Fruit fly (Drosophila melanogaster): ENCODE measurements around the gene CG7632.

Gene CG7632

dm6 chr3L:21346463-21347196, 42.1 kb downstream of the CG7632 start (continued):
- no peak for TF ChIP-seq CG11247 (GFP tag; IDR thresholded peaks at IDR 0.05)
- TF ChIP-seq Kr (GFP tag; optimal IDR thresholded peaks at IDR 0.05): peak; percentile 81
- no peak for TF ChIP-seq odd (GFP tag; optimal IDR thresholded peaks at IDR 0.05)
- no peak for TF ChIP-seq CHES-1-like (GFP tag; optimal IDR thresholded peaks at IDR 0.05)
- no peak for TF ChIP-seq bigmax (GFP tag; optimal IDR thresholded peaks at IDR 0.05)
- no peak for TF ChIP-seq Ptx1 (GFP tag; IDR thresholded peaks at IDR 0.05)
- TF ChIP-seq YL-1 (GFP tag; optimal IDR thresholded peaks at IDR 0.05): peak; percentile 24
- peak; percentile 58; the same call in 1 of the 3 replicates for TF ChIP-seq CG6791 (GFP tag; IDR thresholded peaks at IDR 0.05; ENCODE audit: partially characterized antibody)
- peak; percentile 15 for TF ChIP-seq CG3163 (GFP tag; optimal IDR thresholded peaks at IDR 0.05)
- TF ChIP-seq BEAF-32 (GFP tag; optimal IDR thresholded peaks at IDR 0.05): peak; percentile 16
- TF ChIP-seq dimm (GFP tag; IDR thresholded peaks at IDR 0.05): no peak
- no peak for TF ChIP-seq CG2875 (GFP tag; optimal IDR thresholded peaks at IDR 0.05)
- no peak for TF ChIP-seq btn (GFP tag; optimal IDR thresholded peaks at IDR 0.05)
- TF ChIP-seq CG4360 (GFP tag; IDR thresholded peaks at IDR 0.05): peak; percentile 93
- no peak for TF ChIP-seq HLH3B (GFP tag; IDR thresholded peaks at IDR 0.05)
- TF ChIP-seq kni (GFP tag; optimal IDR thresholded peaks at IDR 0.05): peak; percentile 24
- peak; percentile 34; the same call in 1 of the 3 replicates for TF ChIP-seq dysf (GFP tag; IDR thresholded peaks at IDR 0.05)
- TF ChIP-seq CG5245 (GFP tag; optimal IDR thresholded peaks at IDR 0.05): no peak
- no peak for TF ChIP-seq tup (GFP tag; optimal IDR thresholded peaks at IDR 0.05)
- no peak for TF ChIP-seq HLHmδ (GFP tag; optimal IDR thresholded peaks at IDR 0.05)
- no peak for TF ChIP-seq Sin3A (optimal IDR thresholded peaks at IDR 0.05)
- no peak for TF ChIP-seq CG1792 (GFP tag; optimal IDR thresholded peaks at IDR 0.05)
- TF ChIP-seq jigr1 (GFP tag; IDR thresholded peaks at IDR 0.05): no peak
- 0 out of 3 replicates have a peak, but pooled peaks have one; percentile 32 for TF ChIP-seq gce (GFP tag; IDR thresholded peaks at IDR 0.05)
- no peak for TF ChIP-seq CG6254 (GFP tag; optimal IDR thresholded peaks at IDR 0.05)
- peak in 1 of 2 experiments; percentile 81 for TF ChIP-seq tll (GFP tag; optimal IDR thresholded peaks at IDR 0.05)
- no peak for TF ChIP-seq usp (GFP tag; optimal IDR thresholded peaks at IDR 0.05)

dm6 chr3L:21347197-21347831, 42.8 kb downstream of the CG7632 start:
- TF ChIP-seq E2f1 (GFP tag; IDR thresholded peaks at IDR 0.05) (peak; percentile 46), CG10267 (tag; optimal IDR thresholded peaks at IDR 0.05) (peak; percentile 47), CG17186 (GFP tag; optimal IDR thresholded peaks at IDR 0.05) (no peak), Ets97D (GFP tag; optimal IDR thresholded peaks at IDR 0.05) (peak; percentile 0), ro (GFP tag; IDR thresholded peaks at IDR 0.05) (no peak), Trl (optimal IDR thresholded peaks at IDR 0.05) (peak in 1 of 2 experiments; percentile 26), Trl (GFP tag; optimal IDR thresholded peaks at IDR 0.05) (peak; percentile 24), CG10366 (GFP tag; IDR thresholded peaks at IDR 0.05) (peak; percentile 35; the same call in 1 of the 2 replicates), CG17802 (tag; optimal IDR thresholded peaks at IDR 0.05) (peak; percentile 9), sna (GFP tag; IDR thresholded peaks at IDR 0.05; ENCODE audit: partially characterized antibody) (no peak), CG5180 (GFP tag; optimal IDR thresholded peaks at IDR 0.05) (no peak), Dll (GFP tag; IDR thresholded peaks at IDR 0.05; ENCODE audit: partially characterized antibody) (no peak), CG43689 (GFP tag; IDR thresholded peaks at IDR 0.05) (0 out of 2 replicates have a peak, but pooled peaks have one; percentile 12), dpn (GFP tag; optimal IDR thresholded peaks at IDR 0.05) (peak; percentile 58), B-H1 (GFP tag; IDR thresholded peaks at IDR 0.05) (no peak; the same call in 2 of the 3 replicates), lab (GFP tag; optimal IDR thresholded peaks at IDR 0.05) (peak; percentile 42), CG8924 (tag; optimal IDR thresholded peaks at IDR 0.05) (peak; percentile 23), CG16815 (GFP tag; optimal IDR thresholded peaks at IDR 0.05) (peak; percentile 27), CG31224 (GFP tag; IDR thresholded peaks at IDR 0.05) (no peak), cg (GFP tag; optimal IDR thresholded peaks at IDR 0.05) (peak; percentile 20), CG4360 (GFP tag; IDR thresholded peaks at IDR 0.05) (no peak), kni (GFP tag; optimal IDR thresholded peaks at IDR 0.05) (no peak), CG1233 (GFP tag; optimal IDR thresholded peaks at IDR 0.05) (peak; percentile 3), peb (GFP tag; IDR thresholded peaks at IDR 0.05) (no peak)
